In genomic region chrII:5942593-5942992, ce11 we compare ENCODE assay signal across 7 worm cellular contexts.
TF ChIP-seq lines count a peak whose summit lies in the region.

TSS of gene F28B12.1 (plus strand) at chrII:5942927.

TF ChIP-seq in whole organism, L1 larva, 84 proteins besides CTCF, POLR2A, EP300 and RAD21 (continues in another document):
- TF ChIP-seq dsc-1 (tag; optimal IDR thresholded peaks at IDR 0.05; lab: Kevin White, UChicago) (peak; percentile 65), nhr-28 (tag; optimal IDR thresholded peaks at IDR 0.05; lab: Kevin White, UChicago) (no peak), nhr-47 (tag; optimal IDR thresholded peaks at IDR 0.05; lab: Kevin White, UChicago) (peak; percentile 21), hpl-2 (GFP tag; optimal IDR thresholded peaks at IDR 0.05; lab: Kevin White, UChicago) (no peak), snu-23 (GFP tag; optimal IDR thresholded peaks at IDR 0.05; lab: Kevin White, UChicago) (peak; percentile 12), efl-1 (optimal IDR thresholded peaks at IDR 0.05; lab: Kevin White, UChicago) (peak in 1 of 2 experiments; percentile 9), efl-1 (GFP tag; optimal IDR thresholded peaks at IDR 0.05 in 1 of 2; lab: Kevin White, UChicago) (no peak), nhr-71 (tag; optimal IDR thresholded peaks at IDR 0.05; lab: Kevin White, UChicago) (peak; percentile 43), zag-1 (tag; optimal IDR thresholded peaks at IDR 0.05; lab: Kevin White, UChicago) (no peak), fos-1 (tag; optimal IDR thresholded peaks at IDR 0.05; lab: Kevin White, UChicago) (no peak), elt-2 (tag; optimal IDR thresholded peaks at IDR 0.05; lab: Kevin White, UChicago) (no peak), elt-3 (tag; optimal IDR thresholded peaks at IDR 0.05; lab: Kevin White, UChicago) (no peak), nhr-20 (tag; optimal IDR thresholded peaks at IDR 0.05; lab: Kevin White, UChicago) (no peak)

TF ChIP-seq in whole organism, L2 larva, 48 proteins besides CTCF, POLR2A, EP300 and RAD21 (continues in another document):
- TF ChIP-seq alr-1 (tag; optimal IDR thresholded peaks at IDR 0.05; lab: Kevin White, UChicago): no peak
- TF ChIP-seq nhr-21 (tag; optimal IDR thresholded peaks at IDR 0.05; lab: Kevin White, UChicago): no peak
- no peak for TF ChIP-seq mab-5 (tag; optimal IDR thresholded peaks at IDR 0.05; lab: Kevin White, UChicago)
- no peak for TF ChIP-seq snpc-4 (tag; optimal IDR thresholded peaks at IDR 0.05; lab: Kevin White, UChicago)
- TF ChIP-seq nhr-11 (tag; optimal IDR thresholded peaks at IDR 0.05; lab: Kevin White, UChicago): no peak
- TF ChIP-seq ztf-4 (tag; optimal IDR thresholded peaks at IDR 0.05; lab: Kevin White, UChicago): no peak
- no peak for TF ChIP-seq Y55F3AM.14 (GFP tag; optimal IDR thresholded peaks at IDR 0.05; lab: Kevin White, UChicago)
- peak; percentile 23 for TF ChIP-seq fos-1 (tag; optimal IDR thresholded peaks at IDR 0.05; lab: Kevin White, UChicago)
- peak; percentile 40 for TF ChIP-seq unc-55 (GFP tag; optimal IDR thresholded peaks at IDR 0.05; lab: Kevin White, UChicago)
- no peak for TF ChIP-seq ZK546.5 (tag; optimal IDR thresholded peaks at IDR 0.05; lab: Kevin White, UChicago)
- TF ChIP-seq nhr-25 (tag; optimal IDR thresholded peaks at IDR 0.05; lab: Kevin White, UChicago): no peak
- no peak for TF ChIP-seq nhr-12 (tag; optimal IDR thresholded peaks at IDR 0.05; lab: Kevin White, UChicago)
- TF ChIP-seq ama-1 (optimal IDR thresholded peaks at IDR 0.05; lab: Kevin White, UChicago): no peak
- TF ChIP-seq R02D3.7 (tag; optimal IDR thresholded peaks at IDR 0.05; lab: Kevin White, UChicago): no peak

TF ChIP-seq in whole organism, L3 larva, 47 proteins besides CTCF, POLR2A, EP300 and RAD21:
- no peak for TF ChIP-seq nhr-12 (tag; optimal IDR thresholded peaks at IDR 0.05; lab: Kevin White, UChicago)
- peak; percentile 5 for TF ChIP-seq fkh-10 (GFP tag; optimal IDR thresholded peaks at IDR 0.05; lab: Kevin White, UChicago)
- TF ChIP-seq nfya-1 (tag; optimal IDR thresholded peaks at IDR 0.05; lab: Kevin White, UChicago; ENCODE audit: insufficient read depth): peak; percentile 49
- peak; percentile 37 for TF ChIP-seq hmg-11 (tag; optimal IDR thresholded peaks at IDR 0.05; lab: Kevin White, UChicago)
- no peak for TF ChIP-seq ceh-16 (tag; optimal IDR thresholded peaks at IDR 0.05; lab: Kevin White, UChicago)
TF ChIP-seq in whole organism, L3 larva: peak in this region for 3.

TF ChIP-seq in whole organism, L4 larva, 104 proteins besides CTCF, POLR2A, EP300 and RAD21:
- TF ChIP-seq dve-1 (tag; optimal IDR thresholded peaks at IDR 0.05; lab: Kevin White, UChicago; ENCODE audit: insufficient read depth) (peak; percentile 28), rbr-2 (tag; optimal IDR thresholded peaks at IDR 0.05; lab: Kevin White, UChicago) (peak; percentile 10), lin-39 (tag; optimal IDR thresholded peaks at IDR 0.05; lab: Kevin White, UChicago) (no peak), daf-16 (GFP tag; optimal IDR thresholded peaks at IDR 0.05; lab: Kevin White, UChicago) (no peak), daf-16 (tag; optimal IDR thresholded peaks at IDR 0.05; lab: Kevin White, UChicago) (no peak), tag-97 (GFP tag; IDR thresholded peaks at IDR 0.05; lab: Robert Waterston, UW) (no peak), fkh-10 (GFP tag; optimal IDR thresholded peaks at IDR 0.05; lab: Kevin White, UChicago) (peak; percentile 16), hlh-30 (tag; optimal IDR thresholded peaks at IDR 0.05; lab: Kevin White, UChicago; ENCODE audit: insufficient read depth) (peak; percentile 78), lim-7 (GFP tag; IDR thresholded peaks at IDR 0.05; lab: Robert Waterston, UW) (no peak), lsy-2 (tag; optimal IDR thresholded peaks at IDR 0.05; lab: Kevin White, UChicago) (peak in 1 of 2 experiments; percentile 35), mep-1 (tag; optimal IDR thresholded peaks at IDR 0.05; lab: Kevin White, UChicago) (peak; percentile 14), nhr-42 (GFP tag; IDR thresholded peaks at IDR 0.05; lab: Robert Waterston, UW) (no peak)

TF ChIP-seq in whole organism, late embryonic, 69 proteins besides CTCF, POLR2A, EP300 and RAD21:
- TF ChIP-seq ceh-31 (tag; optimal IDR thresholded peaks at IDR 0.05; lab: Kevin White, UChicago): peak; percentile 29
- TF ChIP-seq unc-42 (tag; optimal IDR thresholded peaks at IDR 0.05; lab: Kevin White, UChicago): peak; percentile 13
- TF ChIP-seq lin-11 (tag; optimal IDR thresholded peaks at IDR 0.05; lab: Kevin White, UChicago): no peak
TF ChIP-seq in whole organism, late embryonic: peak in this region for 2.

TF ChIP-seq in whole organism, midembryonic, 9 proteins besides CTCF, POLR2A, EP300 and RAD21:
- TF ChIP-seq ztf-23 (GFP tag; IDR thresholded peaks at IDR 0.05; lab: Robert Waterston, UW) (0 out of 2 replicates have a peak, but pooled peaks have one; percentile 29), flt-1 (GFP tag; IDR thresholded peaks at IDR 0.05; lab: Robert Waterston, UW) (no peak), ztf-29 (GFP tag; IDR thresholded peaks at IDR 0.05; lab: Robert Waterston, UW) (no peak), T22C8.4 (GFP tag; IDR thresholded peaks at IDR 0.05; lab: Robert Waterston, UW) (no peak), cog-1 (tag; optimal IDR thresholded peaks at IDR 0.05; lab: Kevin White, UChicago) (no peak), ref-1 (GFP tag; conservative IDR thresholded peaks at IDR 0.05; lab: Robert Waterston, UW) (no peak), med-1 (GFP tag; optimal IDR thresholded peaks at IDR 0.05; lab: Kevin White, UChicago; ENCODE audit: insufficient read depth) (no peak)

TF ChIP-seq in whole organism, young adult, 124 proteins besides CTCF, POLR2A, EP300 and RAD21:
- TF ChIP-seq cebp-1 (GFP tag; IDR thresholded peaks at IDR 0.05; lab: Robert Waterston, UW): no peak
- peak; percentile 26 for TF ChIP-seq cebp-1 (tag; optimal IDR thresholded peaks at IDR 0.05; lab: Kevin White, UChicago)
- TF ChIP-seq F22D6.2 (tag; optimal IDR thresholded peaks at IDR 0.05; lab: Kevin White, UChicago): no peak
- no peak for TF ChIP-seq nhr-179 (tag; optimal IDR thresholded peaks at IDR 0.05; lab: Kevin White, UChicago)
